Fruit fly (Drosophila melanogaster): ENCODE results near the gene CG16888.

CG16888 gene

DNA sequence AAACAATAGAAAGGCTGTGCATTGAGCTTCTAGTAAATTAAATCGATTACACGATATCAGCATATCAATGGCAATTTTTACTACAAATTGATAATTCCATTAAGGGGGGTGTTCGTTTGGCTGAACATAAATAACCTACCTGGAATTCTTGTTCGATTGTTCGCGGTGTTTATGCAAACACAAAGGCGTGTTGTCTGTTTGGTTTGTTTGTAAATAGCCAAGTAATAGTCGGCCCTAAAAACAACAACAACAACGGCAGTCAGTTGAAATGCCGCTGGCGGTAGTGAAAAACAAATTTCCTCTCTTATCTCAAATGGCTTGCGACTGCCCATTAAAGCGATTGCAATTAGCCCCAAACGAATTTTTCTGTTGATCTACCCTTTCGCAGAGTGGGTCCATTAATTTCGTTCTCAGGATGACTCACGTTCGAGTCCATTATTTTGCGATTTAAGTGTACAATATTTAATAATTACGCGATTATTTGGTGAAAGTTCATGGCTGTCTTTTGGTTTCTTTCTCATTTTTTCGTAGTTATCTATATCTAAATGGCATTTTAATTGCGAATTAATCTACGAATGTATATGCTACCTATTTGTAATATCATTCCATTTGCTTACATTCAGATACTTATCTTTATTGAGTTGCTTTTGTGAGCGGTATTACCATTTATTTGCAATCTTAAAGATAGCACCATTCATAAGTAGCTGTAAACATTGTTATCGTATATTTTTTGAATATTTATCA, 25.8 kb upstream of the CG16888 start (continued):
- TF ChIP-seq CG8765 (GFP tag; IDR thresholded peaks at IDR 0.05) = no peak
- no peak for TF ChIP-seq gro (GFP tag; optimal IDR thresholded peaks at IDR 0.05)
- TF ChIP-seq CG12942 (GFP tag; optimal IDR thresholded peaks at IDR 0.05) = peak; percentile 33
- peak; percentile 11 for TF ChIP-seq schlank (tag; optimal IDR thresholded peaks at IDR 0.05)
- TF ChIP-seq HLH3B (GFP tag; IDR thresholded peaks at IDR 0.05) = peak; percentile 12; the same call in 1 of the 2 replicates
- TF ChIP-seq CG1024 (GFP tag; IDR thresholded peaks at IDR 0.05) = no peak
- TF ChIP-seq zf30C (GFP tag; optimal IDR thresholded peaks at IDR 0.05) = no peak
- TF ChIP-seq CG2875 (GFP tag; optimal IDR thresholded peaks at IDR 0.05) = peak; percentile 9
- TF ChIP-seq HLH4C (GFP tag; IDR thresholded peaks at IDR 0.05; ENCODE audit: partially characterized antibody) = no peak
- no peak for TF ChIP-seq Optix (GFP tag; IDR thresholded peaks at IDR 0.05)
- no peak for TF ChIP-seq CG1832 (GFP tag; optimal IDR thresholded peaks at IDR 0.05)
- TF ChIP-seq CG8924 (tag; optimal IDR thresholded peaks at IDR 0.05) = no peak
- no peak for TF ChIP-seq CG14965 (GFP tag; optimal IDR thresholded peaks at IDR 0.05; ENCODE audit: borderline replicate concordance)
- TF ChIP-seq CG2712 (tag; optimal IDR thresholded peaks at IDR 0.05) = peak; percentile 13
- peak; percentile 12 for TF ChIP-seq CG30403 (GFP tag; optimal IDR thresholded peaks at IDR 0.05)
- TF ChIP-seq Asciz (GFP tag; optimal IDR thresholded peaks at IDR 0.05) = peak; percentile 4
- no peak for TF ChIP-seq CG14050 (GFP tag; IDR thresholded peaks at IDR 0.05)
- TF ChIP-seq CG8089 (GFP tag; optimal IDR thresholded peaks at IDR 0.05) = peak; percentile 9
- TF ChIP-seq D19A (tag; optimal IDR thresholded peaks at IDR 0.05) = peak; percentile 80
- TF ChIP-seq HHEX (GFP tag; optimal IDR thresholded peaks at IDR 0.05) = peak; percentile 56
- peak; percentile 5; the same call in 1 of the 3 replicates for TF ChIP-seq otp (GFP tag; IDR thresholded peaks at IDR 0.05)
- TF ChIP-seq slbo (GFP tag; IDR thresholded peaks at IDR 0.05) = peak; percentile 32; the same call in 1 of the 2 replicates
- no peak for TF ChIP-seq run (tag; optimal IDR thresholded peaks at IDR 0.05)
- peak; percentile 44 for TF ChIP-seq wek (GFP tag; optimal IDR thresholded peaks at IDR 0.05)
- peak; percentile 54 for TF ChIP-seq PHDP (tag; optimal IDR thresholded peaks at IDR 0.05)
- TF ChIP-seq fu2 (GFP tag; optimal IDR thresholded peaks at IDR 0.05) = no peak
- no peak for TF ChIP-seq CG8388 (GFP tag; optimal IDR thresholded peaks at IDR 0.05)
- TF ChIP-seq Xbp1 (GFP tag; optimal IDR thresholded peaks at IDR 0.05) = peak; percentile 2
- TF ChIP-seq cg (GFP tag; optimal IDR thresholded peaks at IDR 0.05) = no peak
- peak; percentile 66 for TF ChIP-seq CG2678 (tag; optimal IDR thresholded peaks at IDR 0.05)
- peak; percentile 33 for TF ChIP-seq HLHmδ (GFP tag; optimal IDR thresholded peaks at IDR 0.05)
- no peak for TF ChIP-seq CG11093 (GFP tag; IDR thresholded peaks at IDR 0.05)
- TF ChIP-seq CG7839 (tag; optimal IDR thresholded peaks at IDR 0.05) = peak; percentile 22
- TF ChIP-seq gce (GFP tag; IDR thresholded peaks at IDR 0.05) = 0 out of 3 replicates have a peak, but pooled peaks have one; percentile 15
- TF ChIP-seq CG34224 (GFP tag; IDR thresholded peaks at IDR 0.05; ENCODE audit: partially characterized antibody) = no peak
- TF ChIP-seq CG13296 (GFP tag; optimal IDR thresholded peaks at IDR 0.05) = peak; percentile 67
- TF ChIP-seq Usf (GFP tag; optimal IDR thresholded peaks at IDR 0.05) = no peak
- TF ChIP-seq CG6854 (GFP tag; optimal IDR thresholded peaks at IDR 0.05) = no peak
- no peak for TF ChIP-seq CG9876 (GFP tag; optimal IDR thresholded peaks at IDR 0.05)
- TF ChIP-seq CG4820 (GFP tag; optimal IDR thresholded peaks at IDR 0.05) = peak; percentile 10
- no peak for TF ChIP-seq bbx (GFP tag; IDR thresholded peaks at IDR 0.05; ENCODE audit: partially characterized antibody)
- peak; percentile 37; the same call in 1 of the 2 replicates for TF ChIP-seq ara (GFP tag; IDR thresholded peaks at IDR 0.05)
- TF ChIP-seq Ptx1 (GFP tag; IDR thresholded peaks at IDR 0.05) = no peak
- 0 out of 3 replicates have a peak, but pooled peaks have one; percentile 14 for TF ChIP-seq tgo (GFP tag; IDR thresholded peaks at IDR 0.05)
- no peak for TF ChIP-seq zfh1 (GFP tag; IDR thresholded peaks at IDR 0.05)
- TF ChIP-seq CG10565 (GFP tag; optimal IDR thresholded peaks at IDR 0.05) = no peak
- TF ChIP-seq dm (GFP tag; optimal IDR thresholded peaks at IDR 0.05) = no peak
- no peak for TF ChIP-seq HmgZ (tag; optimal IDR thresholded peaks at IDR 0.05)
- TF ChIP-seq NK7.1 (GFP tag; optimal IDR thresholded peaks at IDR 0.05) = peak; percentile 4
- TF ChIP-seq Sin3A (optimal IDR thresholded peaks at IDR 0.05) = no peak

Data from whole organism, embryonic.